Worm (Caenorhabditis elegans) whole organism, young adult: Measurements from ENCODE around the gene B0252.11.

Experiments
- B0019.2 ChIP-seq: fragments of 200-800 bp; sonication (Bioruptor generic); conservative IDR thresholded peaks from 2 replicates; pipeline ENCODE4 v1.3.6; 2022; ENCODE audit warnings: missing genetic modification reagents, missing genetic modification characterization, missing compliant biosample characterization
- B0035.1 ChIP-seq: sonication (generic microtip); optimal IDR thresholded peaks from 2 replicates; lab custom pipeline; 2016; ENCODE audit warnings: missing genetic modification characterization, mild to moderate bottlenecking, missing compliant biosample characterization, missing genotype, missing genetic modification reagents
- B0336.3 ChIP-seq: fragments of 200-800 bp; sonication (Bioruptor generic); IDR thresholded peaks from 2 replicates; pipeline ENCODE4 v1.3.6; 2022; ENCODE audit warnings: missing genetic modification characterization, missing compliant biosample characterization
- D2030.7 ChIP-seq: fragments of 200-800 bp; sonication (Bioruptor generic); IDR thresholded peaks from 2 replicates; pipeline ENCODE4 v1.3.6; 2022; ENCODE audit warnings: missing genetic modification reagents, missing genetic modification characterization, missing compliant biosample characterization
- F37B4.10 ChIP-seq: fragments of 200-800 bp; sonication (Bioruptor generic); IDR thresholded peaks from 2 replicates; pipeline ENCODE4 v1.3.6; 2022; ENCODE audit warnings: missing genetic modification characterization, missing compliant biosample characterization
- F49E8.2 ChIP-seq: sonication (generic microtip); optimal IDR thresholded peaks from 3 replicates; lab custom pipeline; 2017; ENCODE audit warnings: missing genetic modification characterization, mild to moderate bottlenecking, missing compliant biosample characterization, antibody characterized with exemption, moderate library complexity; ENCODE audit not compliant: insufficient read depth
- F57A8.1 ChIP-seq: fragments of 200-800 bp; sonication (Bioruptor generic); optimal IDR thresholded peaks from 2 replicates; lab custom pipeline; 2018; ENCODE audit warnings: mild to moderate bottlenecking, missing genetic modification characterization, moderate library complexity, missing compliant biosample characterization
- K12H6.12 ChIP-seq: fragments of 200-800 bp; sonication (Bioruptor generic); optimal IDR thresholded peaks from 2 replicates; lab custom pipeline; 2018; ENCODE audit warnings: mild to moderate bottlenecking, missing genetic modification characterization, missing compliant biosample characterization
- T26A5.8 ChIP-seq: sonication (generic microtip); optimal IDR thresholded peaks from 2 replicates; lab custom pipeline; 2016; ENCODE audit warnings: missing genetic modification characterization, missing compliant biosample characterization
- Y53F4B.3 ChIP-seq: fragments of 200-800 bp; sonication (Bioruptor generic); IDR thresholded peaks from 2 replicates; pipeline ENCODE4 v1.3.6; 2022; ENCODE audit warnings: missing genetic modification reagents, missing genetic modification characterization, missing compliant biosample characterization
- Y53G8AR.9 ChIP-seq: fragments of 200-800 bp; sonication (Bioruptor generic); conservative IDR thresholded peaks from 2 replicates; pipeline ENCODE4 v1.3.6; 2022; ENCODE audit warnings: missing genetic modification reagents, missing genetic modification characterization, missing compliant biosample characterization
- Y79H2A.3 ChIP-seq: fragments of 200-800 bp; sonication (Bioruptor generic); conservative IDR thresholded peaks from 2 replicates; pipeline ENCODE4 v1.3.6; 2022; ENCODE audit warnings: missing genetic modification reagents, missing genetic modification characterization, missing compliant biosample characterization
- atf-7 ChIP-seq: sonication (generic microtip); optimal IDR thresholded peaks from 2 replicates; lab custom pipeline; 2017; ENCODE audit warnings: mild to moderate bottlenecking, missing genetic modification characterization, missing compliant biosample characterization
- attf-6 ChIP-seq: fragments of 200-800 bp; sonication (Bioruptor generic); IDR thresholded peaks from 2 replicates; pipeline ENCODE4 v1.3.6; 2022; ENCODE audit warnings: missing genetic modification reagents, missing genetic modification characterization, missing compliant biosample characterization
- bed-2 ChIP-seq: fragments of 200-800 bp; sonication (Bioruptor generic); IDR thresholded peaks from 2 replicates; pipeline ENCODE4 v1.3.6; 2022; ENCODE audit warnings: missing genetic modification reagents, missing genetic modification characterization, missing compliant biosample characterization
- ccch-3 ChIP-seq: fragments of 200-800 bp; sonication (Bioruptor generic); optimal IDR thresholded peaks from 2 replicates; lab custom pipeline; 2018; ENCODE audit warnings: mild to moderate bottlenecking, missing genetic modification characterization, missing compliant biosample characterization
- cebp-2 ChIP-seq: fragments of 200-800 bp; sonication (Bioruptor generic); IDR thresholded peaks from 2 replicates; pipeline ENCODE4 v1.3.6; 2022; ENCODE audit warnings: missing genetic modification characterization, missing compliant biosample characterization
- efl-1 ChIP-seq: fragments of 150-350 bp; optimal IDR thresholded peaks from 2 replicates; lab custom pipeline; 2014; ENCODE audit warnings: missing biosample characterization, missing genetic modification reagents, missing genetic modification characterization
- egl-18 ChIP-seq: fragments of 200-800 bp; sonication (Bioruptor generic); IDR thresholded peaks from 2 replicates; pipeline ENCODE4 v1.3.6; 2022; ENCODE audit warnings: missing genetic modification reagents, missing genetic modification characterization, missing compliant biosample characterization
- ets-4 ChIP-seq: fragments of 200-800 bp; sonication (Bioruptor generic); optimal IDR thresholded peaks from 2 replicates; lab custom pipeline; 2018; ENCODE audit warnings: mild to moderate bottlenecking, missing genetic modification characterization, missing compliant biosample characterization
- fkh-3 ChIP-seq: sonication (generic microtip); optimal IDR thresholded peaks from 2 replicates; lab custom pipeline; 2016; ENCODE audit warnings: mild to moderate bottlenecking, missing genetic modification characterization, missing compliant biosample characterization
- him-1 ChIP-seq: sonication (generic microtip); optimal IDR thresholded peaks from 2 replicates; lab custom pipeline; 2016; ENCODE audit warnings: missing genotype, missing genetic modification reagents, missing genetic modification characterization, missing compliant biosample characterization
- hlh-26 ChIP-seq: fragments of 200-800 bp; sonication (Bioruptor generic); conservative IDR thresholded peaks from 2 replicates; pipeline ENCODE4 v1.3.6; 2022; ENCODE audit warnings: missing genetic modification reagents, missing genetic modification characterization, missing compliant biosample characterization
- hmg-1.2 ChIP-seq: fragments of 200-800 bp; sonication (Bioruptor generic); IDR thresholded peaks from 2 replicates; pipeline ENCODE4 v1.3.6; 2022; ENCODE audit warnings: missing genetic modification reagents, missing genetic modification characterization, missing compliant biosample characterization
- hsf-1 ChIP-seq: fragments of 200-800 bp; sonication (Bioruptor generic); IDR thresholded peaks from 2 replicates; pipeline ENCODE4 v1.3.6; 2022; ENCODE audit warnings: missing genetic modification reagents, missing genetic modification characterization, missing compliant biosample characterization
- lag-1 ChIP-seq: fragments of 200-800 bp; sonication (Bioruptor generic); IDR thresholded peaks from 2 replicates; pipeline ENCODE4 v1.3.6; 2022; ENCODE audit warnings: missing genetic modification reagents, missing genetic modification characterization, missing compliant biosample characterization
- let-607 ChIP-seq, 2 experiments: fragments of 200-800 bp in 1 of 2; sonication (Bioruptor generic) in 1 of 2; sonication (generic microtip) in 1 of 2; optimal IDR thresholded peaks; 2 replicates each; lab custom pipeline; 2016 to 2018; ENCODE audit warnings: mild to moderate bottlenecking in 2 of 2, missing compliant biosample characterization in 2 of 2, missing genetic modification characterization in 2 of 2, moderate library complexity in 2 of 2, missing genotype in 1 of 2
- lin-35 ChIP-seq, 3 experiments: fragments of 150-350 bp in 2 of 3; sonication (generic microtip) in 1 of 3; optimal IDR thresholded peaks; 2 replicates each; lab custom pipeline; 2014 to 2018; ENCODE audit warnings: missing biosample characterization in 3 of 3, missing genetic modification characterization in 3 of 3, missing genetic modification reagents in 3 of 3
- lin-40 ChIP-seq: sonication (generic microtip); optimal IDR thresholded peaks from 2 replicates; lab custom pipeline; 2016; ENCODE audit warnings: missing genetic modification characterization, mild to moderate bottlenecking, missing compliant biosample characterization, missing genotype, missing genetic modification reagents
- lsl-1 ChIP-seq: fragments of 200-800 bp; sonication (Bioruptor generic); optimal IDR thresholded peaks from 2 replicates; lab custom pipeline; 2018; ENCODE audit warnings: mild to moderate bottlenecking, missing genetic modification characterization, moderate library complexity, missing compliant biosample characterization
- lsy-27 ChIP-seq: sonication (generic microtip); optimal IDR thresholded peaks from 2 replicates; lab custom pipeline; 2017; ENCODE audit warnings: missing genetic modification characterization, mild to moderate bottlenecking, missing compliant biosample characterization, antibody characterized with exemption, missing genotype, borderline replicate concordance; ENCODE audit not compliant: insufficient read depth
- madf-3 ChIP-seq: fragments of 200-800 bp; sonication (Bioruptor generic); IDR thresholded peaks from 2 replicates; pipeline ENCODE4 v1.3.6; 2022; ENCODE audit warnings: missing genetic modification reagents, missing genetic modification characterization, missing compliant biosample characterization
- mcd-1 ChIP-seq: fragments of 200-800 bp; sonication (Bioruptor generic); IDR thresholded peaks from 2 replicates; pipeline ENCODE4 v1.3.6; 2022; ENCODE audit warnings: missing genetic modification reagents, missing genetic modification characterization, missing compliant biosample characterization
- mxl-1 ChIP-seq: sonication (generic microtip); optimal IDR thresholded peaks from 2 replicates; lab custom pipeline; 2016; ENCODE audit warnings: missing genetic modification characterization, missing compliant biosample characterization
- nfyb-1 ChIP-seq: fragments of 200-800 bp; sonication (Bioruptor generic); IDR thresholded peaks from 2 replicates; pipeline ENCODE4 v1.3.6; 2022; ENCODE audit warnings: missing genetic modification reagents, missing genetic modification characterization, missing compliant biosample characterization
- nhr-179 ChIP-seq: sonication (generic microtip); optimal IDR thresholded peaks from 2 replicates; lab custom pipeline; 2016; ENCODE audit warnings: mild to moderate bottlenecking, missing genetic modification characterization, missing compliant biosample characterization
- nhr-80 ChIP-seq: sonication (generic microtip); optimal IDR thresholded peaks from 2 replicates; lab custom pipeline; 2016; ENCODE audit warnings: missing genetic modification characterization, missing compliant biosample characterization
- pbrm-1 ChIP-seq: fragments of 200-800 bp; sonication (Bioruptor generic); IDR thresholded peaks from 2 replicates; pipeline ENCODE4 v1.3.6; 2022; ENCODE audit warnings: missing genetic modification reagents, missing genetic modification characterization, missing compliant biosample characterization
- pha-4 ChIP-seq: fragments of 150-350 bp; sonication (generic microtip); optimal IDR thresholded peaks from 2 replicates; lab custom pipeline; 2014; ENCODE audit warnings: missing biosample characterization, missing genetic modification reagents, missing genetic modification characterization
- rcor-1 ChIP-seq: fragments of 200-800 bp; sonication (Bioruptor generic); IDR thresholded peaks from 2 replicates; pipeline ENCODE4 v1.3.6; 2022; ENCODE audit warnings: missing genetic modification reagents, missing genetic modification characterization, missing compliant biosample characterization
- rec-8 ChIP-seq, 2 experiments: sonication (generic microtip); optimal IDR thresholded peaks; 2 replicates each; lab custom pipeline; 2016; ENCODE audit warnings: mild to moderate bottlenecking in 2 of 2, missing genetic modification characterization in 2 of 2, missing genetic modification reagents in 2 of 2, missing genotype in 2 of 2, missing biosample characterization in 1 of 2, missing compliant biosample characterization in 1 of 2, moderate library complexity in 1 of 2
- repo-1 ChIP-seq: sonication (generic microtip); optimal IDR thresholded peaks from 2 replicates; lab custom pipeline; 2017; ENCODE audit warnings: mild to moderate bottlenecking, missing genetic modification characterization, missing compliant biosample characterization
- snpc-1.1 ChIP-seq: sonication (generic microtip); optimal IDR thresholded peaks from 2 replicates; lab custom pipeline; 2017; ENCODE audit warnings: missing genetic modification characterization, mild to moderate bottlenecking, missing compliant biosample characterization, antibody characterized with exemption, moderate library complexity, missing genotype, missing genetic modification reagents; ENCODE audit not compliant: insufficient read depth
- somi-1 ChIP-seq: fragments of 200-800 bp; sonication (Bioruptor generic); optimal IDR thresholded peaks from 2 replicates; lab custom pipeline; 2018; ENCODE audit warnings: mild to moderate bottlenecking, missing genetic modification characterization, missing compliant biosample characterization
- zfh-2 ChIP-seq: fragments of 200-800 bp; sonication (Bioruptor generic); conservative IDR thresholded peaks from 2 replicates; pipeline ENCODE4 v1.3.6; 2022; ENCODE audit warnings: missing genetic modification reagents, missing genetic modification characterization, missing compliant biosample characterization
- zim-3 ChIP-seq: sonication (generic microtip); optimal IDR thresholded peaks from 2 replicates; lab custom pipeline; 2017; ENCODE audit warnings: mild to moderate bottlenecking, missing genetic modification characterization, moderate library complexity, missing compliant biosample characterization
- ztf-28 ChIP-seq: fragments of 200-800 bp; sonication (Bioruptor generic); IDR thresholded peaks from 2 replicates; pipeline ENCODE4 v1.3.6; 2022; ENCODE audit warnings: missing genetic modification reagents, missing genetic modification characterization, missing compliant biosample characterization

Gene B0252.11

ce11 chrII:6951250-6951806, 33.7 kb upstream of the B0252.11 start, which contains the start of the genes malt-1 and ceh-38 (continued):
- TF ChIP-seq snpc-1.1 (tag; lab: Kevin White, UChicago) = peak; percentile 0
- TF ChIP-seq repo-1 (tag; lab: Kevin White, UChicago) = peak; percentile 42
- TF ChIP-seq somi-1 (GFP tag; lab: Kevin White, UChicago) = peak; percentile 56
- peak; percentile 79 for TF ChIP-seq B0336.3 (GFP tag; lab: Robert Waterston, UW)
- peak; percentile 28 for TF ChIP-seq ccch-3 (GFP tag; lab: Kevin White, UChicago)
- TF ChIP-seq atf-7 (tag; lab: Kevin White, UChicago) = peak; percentile 79
- no peak for TF ChIP-seq hlh-26 (GFP tag; lab: Robert Waterston, UW)
- no peak for TF ChIP-seq F57A8.1 (GFP tag; lab: Kevin White, UChicago)
- 0 out of 2 replicates have a peak, but pooled peaks have one; percentile 9 for TF ChIP-seq hsf-1 (GFP tag; lab: Robert Waterston, UW)
- no peak for TF ChIP-seq Y53F4B.3 (GFP tag; lab: Robert Waterston, UW)
- TF ChIP-seq lag-1 (GFP tag; lab: Robert Waterston, UW) = no peak
- TF ChIP-seq zfh-2 (GFP tag; lab: Robert Waterston, UW) = peak; percentile 66; the same call in 1 of the 2 replicates
- TF ChIP-seq egl-18 (GFP tag; lab: Robert Waterston, UW) = no peak
- TF ChIP-seq cebp-2 = no peak
- no peak for TF ChIP-seq F37B4.10
- TF ChIP-seq let-607 (tag; optimal IDR thresholded peaks at IDR 0.05; lab: Kevin White, UChicago) = peak; percentile 58 to 77
- TF ChIP-seq ztf-28 (GFP tag; lab: Robert Waterston, UW) = no peak
- no peak for TF ChIP-seq Y79H2A.3 (GFP tag; lab: Robert Waterston, UW)
- peak; percentile 86 for TF ChIP-seq hmg-1.2 (GFP tag; lab: Robert Waterston, UW)
- TF ChIP-seq fkh-3 (tag; lab: Kevin White, UChicago) = no peak
- no peak for TF ChIP-seq Y53G8AR.9 (GFP tag; lab: Robert Waterston, UW)
- no peak for TF ChIP-seq rec-8 (tag; optimal IDR thresholded peaks at IDR 0.05; lab: Kevin White, UChicago)
- no peak for TF ChIP-seq lsy-27 (tag; lab: Kevin White, UChicago)
- TF ChIP-seq lin-40 (tag; lab: Kevin White, UChicago) = peak; percentile 92
- TF ChIP-seq T26A5.8 (tag; lab: Kevin White, UChicago) = no peak
- peak; percentile 94 for TF ChIP-seq K12H6.12 (tag; lab: Kevin White, UChicago)
- TF ChIP-seq zim-3 = no peak
- no peak for TF ChIP-seq lsl-1 (GFP tag; lab: Kevin White, UChicago)
- TF ChIP-seq F49E8.2 (tag; lab: Kevin White, UChicago) = no peak
- peak in 1 of 3 experiments; percentile 63 for TF ChIP-seq lin-35 (GFP tag; optimal IDR thresholded peaks at IDR 0.05; lab: Kevin White, UChicago)
- no peak for TF ChIP-seq B0035.1 (tag; lab: Kevin White, UChicago)
- TF ChIP-seq nhr-80 = peak; percentile 90
- TF ChIP-seq D2030.7 (GFP tag; lab: Robert Waterston, UW) = no peak
- TF ChIP-seq nhr-179 (tag; lab: Kevin White, UChicago) = no peak
- TF ChIP-seq mxl-1 (tag; lab: Kevin White, UChicago) = no peak
- peak; percentile 89 for TF ChIP-seq nfyb-1
- peak; percentile 75 for TF ChIP-seq mcd-1 (GFP tag; lab: Robert Waterston, UW)
- TF ChIP-seq efl-1 (GFP tag; lab: Kevin White, UChicago) = no peak
- peak; percentile 84 for TF ChIP-seq pbrm-1 (GFP tag; lab: Robert Waterston, UW)
- TF ChIP-seq pha-4 (tag; lab: Kevin White, UChicago) = no peak
- 0 out of 2 replicates have a peak, but pooled peaks have one; percentile 7 for TF ChIP-seq madf-3
- no peak for TF ChIP-seq ets-4 (GFP tag; lab: Kevin White, UChicago)
- TF ChIP-seq B0019.2 (GFP tag; lab: Robert Waterston, UW) = no peak
- no peak for TF ChIP-seq attf-6 (GFP tag; lab: Robert Waterston, UW)
- no peak for TF ChIP-seq bed-2 (GFP tag; lab: Robert Waterston, UW)
- TF ChIP-seq him-1 (tag; lab: Kevin White, UChicago) = no peak
- TF ChIP-seq rcor-1 = peak; percentile 50; the same call in 1 of the 2 replicates
